Worm (Caenorhabditis elegans) whole organism, mixed stage, embryonic: ENCODE measurements around the gene calu-1.

ENCODE experiments used
- hlh-1 ChIP-seq: fragments of 150-350 bp; optimal IDR thresholded peaks from 2 replicates; lab custom pipeline; 2014; ENCODE audit warnings: missing biosample characterization, missing genetic modification reagents, missing genetic modification characterization
- nhr-237 ChIP-seq: fragments of 150-350 bp; optimal IDR thresholded peaks from 2 replicates; lab custom pipeline; 2014; ENCODE audit warnings: missing biosample characterization, missing genetic modification characterization
- sptf-1 ChIP-seq: sonication (generic microtip); optimal IDR thresholded peaks from 2 replicates; lab custom pipeline; 2017; ENCODE audit warnings: mild to moderate bottlenecking, missing genetic modification characterization, moderate library complexity, missing compliant biosample characterization
- unc-39 ChIP-seq: fragments of 150-350 bp; optimal IDR thresholded peaks from 2 replicates; lab custom pipeline; 2014; ENCODE audit warnings: missing biosample characterization, missing genetic modification characterization

DNA sequence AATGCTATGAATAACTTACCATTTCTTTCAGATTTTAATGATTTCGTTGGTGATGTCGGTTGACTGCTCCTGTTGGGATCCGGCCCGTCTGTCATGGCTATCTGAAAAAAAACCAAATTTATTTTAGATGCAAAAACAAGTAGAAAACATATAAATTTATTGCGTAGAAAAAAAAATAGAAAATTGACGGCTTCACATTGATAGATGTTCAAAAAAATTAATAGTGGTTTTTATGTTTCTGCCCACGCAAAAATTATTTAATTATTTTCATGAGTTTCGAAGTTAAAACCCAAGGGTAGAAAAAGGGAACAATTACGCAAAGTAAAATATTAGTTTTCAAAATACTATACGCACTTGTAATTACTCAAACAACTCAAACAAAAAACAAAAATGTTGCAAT is 41.1 kb downstream of the calu-1 start, which contains the start of gene mct-4:
- no peak for TF ChIP-seq sptf-1 (tag; lab: Kevin White, UChicago)
- no peak for TF ChIP-seq unc-39 (tag; lab: Kevin White, UChicago)
- no peak for TF ChIP-seq hlh-1 (tag; lab: Kevin White, UChicago)
- TF ChIP-seq nhr-237 (tag; lab: Kevin White, UChicago) = no peak
